Fruit fly (Drosophila melanogaster) whole organism, embryonic: ENCODE results near the gene Nf1.

Source experiments
- Atf-2 ChIP-seq: fragments of 200-800 bp; sonication (Bioruptor generic); optimal IDR thresholded peaks from 2 replicates; lab custom pipeline; 2016; ENCODE audit warnings: missing biosample characterization, missing genetic modification characterization
- CG10979 ChIP-seq: fragments of 200-800 bp; sonication (Bioruptor generic); optimal IDR thresholded peaks from 2 replicates; lab custom pipeline; 2018; ENCODE audit warnings: missing biosample characterization, mild to moderate bottlenecking, missing genetic modification characterization, moderate library complexity
- CG11504 ChIP-seq: fragments of 200-800 bp; sonication (Bioruptor generic); optimal IDR thresholded peaks from 3 replicates; lab custom pipeline; 2019; ENCODE audit warnings: missing biosample characterization, mild to moderate bottlenecking, missing genetic modification characterization, moderate library complexity
- CG12071 ChIP-seq: fragments of 200-800 bp; sonication (Bioruptor generic); optimal IDR thresholded peaks from 3 replicates; lab custom pipeline; 2018; ENCODE audit warnings: missing biosample characterization, mild to moderate bottlenecking, missing genetic modification characterization
- CG12769 ChIP-seq: fragments of 200-800 bp; sonication (Bioruptor generic); optimal IDR thresholded peaks from 2 replicates; lab custom pipeline; 2019; ENCODE audit warnings: missing biosample characterization, mild to moderate bottlenecking, missing genetic modification characterization, moderate library complexity
- CG14710 ChIP-seq: fragments of 200-800 bp; sonication (Bioruptor generic); optimal IDR thresholded peaks from 3 replicates; lab custom pipeline; 2019; ENCODE audit warnings: missing biosample characterization, mild to moderate bottlenecking, missing genetic modification characterization, moderate library complexity
- CG17186 ChIP-seq: fragments of 200-800 bp; sonication (Bioruptor generic); optimal IDR thresholded peaks from 3 replicates; lab custom pipeline; 2017; ENCODE audit warnings: missing biosample characterization, missing genetic modification reagents, missing genetic modification characterization
- CG2678 ChIP-seq: fragments of 200-800 bp; sonication (Bioruptor generic); optimal IDR thresholded peaks from 3 replicates; lab custom pipeline; 2019; ENCODE audit warnings: missing biosample characterization, mild to moderate bottlenecking, missing genetic modification characterization, moderate library complexity
- CG32772 ChIP-seq: fragments of 200-800 bp; sonication (Bioruptor generic); IDR thresholded peaks from 2 replicates; pipeline ENCODE4 v1.3.6; 2022; ENCODE audit warnings: missing biosample characterization, missing genetic modification characterization
- CG43689 ChIP-seq: fragments of 200-800 bp; sonication (Bioruptor generic); IDR thresholded peaks from 2 replicates; pipeline ENCODE4 v1.3.6; 2022; ENCODE audit warnings: missing biosample characterization, missing genetic modification characterization
- CG4854 ChIP-seq: fragments of 200-800 bp; sonication (Bioruptor generic); optimal IDR thresholded peaks from 2 replicates; lab custom pipeline; 2016; ENCODE audit warnings: missing biosample characterization, missing genetic modification characterization, inconsistent platforms
- CG6175 ChIP-seq: fragments of 200-800 bp; sonication (Bioruptor generic); IDR thresholded peaks from 3 replicates; pipeline ENCODE4 v1.3.6; 2022; ENCODE audit warnings: missing biosample characterization, missing genetic modification characterization
- CG6272 ChIP-seq: fragments of 200-800 bp; sonication (Bioruptor generic); IDR thresholded peaks from 2 replicates; pipeline ENCODE4 v1.3.6; 2022; ENCODE audit warnings: missing biosample characterization, missing genetic modification characterization
- CG7556 ChIP-seq: fragments of 200-800 bp; sonication (Bioruptor generic); optimal IDR thresholded peaks from 2 replicates; lab custom pipeline; 2017; ENCODE audit warnings: missing biosample characterization, mild to moderate bottlenecking, missing genetic modification characterization
- CG7786 ChIP-seq: fragments of 200-800 bp; sonication (Bioruptor generic); optimal IDR thresholded peaks from 2 replicates; lab custom pipeline; 2016; ENCODE audit warnings: missing biosample characterization, missing genetic modification characterization
- CG7839 ChIP-seq: fragments of 200-800 bp; sonication (Bioruptor generic); optimal IDR thresholded peaks from 3 replicates; lab custom pipeline; 2018; ENCODE audit warnings: missing biosample characterization, mild to moderate bottlenecking, missing genetic modification characterization, moderate library complexity
- CG9932 ChIP-seq: fragments of 200-800 bp; sonication (Bioruptor generic); IDR thresholded peaks from 2 replicates; pipeline ENCODE4 v1.3.6; 2022; ENCODE audit warnings: missing biosample characterization, missing genetic modification characterization
- CTCF ChIP-seq: fragments of 200-800 bp; sonication (Bioruptor generic); optimal IDR thresholded peaks from 2 replicates; lab custom pipeline; 2017; ENCODE audit warnings: missing biosample characterization, mild to moderate bottlenecking, missing genetic modification characterization, moderate library complexity
- CrebB ChIP-seq: fragments of 200-800 bp; sonication (Bioruptor generic); optimal IDR thresholded peaks from 3 replicates; lab custom pipeline; 2018; ENCODE audit warnings: missing biosample characterization, mild to moderate bottlenecking, missing genetic modification characterization
- D19A ChIP-seq: fragments of 200-800 bp; optimal IDR thresholded peaks from 3 replicates; lab custom pipeline; 2019; ENCODE audit warnings: missing biosample characterization, mild to moderate bottlenecking, missing genetic modification characterization, moderate library complexity
- Dbx ChIP-seq: fragments of 200-800 bp; sonication (Bioruptor generic); IDR thresholded peaks from 3 replicates; pipeline ENCODE4 v1.3.6; 2022; ENCODE audit warnings: missing biosample characterization, missing genetic modification characterization
- Dll ChIP-seq: fragments of 200-800 bp; sonication (Bioruptor generic); IDR thresholded peaks from 4 replicates; pipeline ENCODE4 v1.3.6; 2022; ENCODE audit warnings: missing biosample characterization, missing genetic modification characterization; ENCODE audit not compliant: partially characterized antibody
- Ets65A ChIP-seq: fragments of 200-800 bp; sonication (Bioruptor generic); peaks from one replicate; lab custom pipeline; 2016; ENCODE audit warnings: missing biosample characterization, missing genetic modification characterization
- Hand ChIP-seq: fragments of 200-800 bp; sonication (Bioruptor generic); optimal IDR thresholded peaks from 2 replicates; lab custom pipeline; 2017; ENCODE audit warnings: mild to moderate bottlenecking, missing biosample characterization, missing genetic modification reagents, missing genetic modification characterization
- Hey ChIP-seq: fragments of 200-800 bp; sonication (Bioruptor generic); optimal IDR thresholded peaks from 3 replicates; lab custom pipeline; 2018; ENCODE audit warnings: missing biosample characterization, mild to moderate bottlenecking, missing genetic modification characterization
- HmgZ ChIP-seq: fragments of 200-800 bp; sonication (Bioruptor generic); optimal IDR thresholded peaks from 2 replicates; lab custom pipeline; 2018; ENCODE audit warnings: missing biosample characterization, mild to moderate bottlenecking, missing genetic modification characterization
- Hmx ChIP-seq: fragments of 200-800 bp; sonication (Bioruptor generic); optimal IDR thresholded peaks from 2 replicates; lab custom pipeline; 2016; ENCODE audit warnings: missing biosample characterization, missing genetic modification characterization
- Hr3 ChIP-seq: fragments of 200-800 bp; sonication (Bioruptor generic); optimal IDR thresholded peaks from 3 replicates; lab custom pipeline; 2016; ENCODE audit warnings: missing biosample characterization, missing genetic modification characterization
- Kr ChIP-seq: fragments of 200-800 bp; sonication (Bioruptor generic); optimal IDR thresholded peaks from 2 replicates; lab custom pipeline; 2017; ENCODE audit warnings: missing biosample characterization, mild to moderate bottlenecking, missing genetic modification characterization
- Lim3 ChIP-seq: fragments of 200-800 bp; sonication (Bioruptor generic); IDR thresholded peaks from 2 replicates; pipeline ENCODE4 v1.3.6; 2022; ENCODE audit warnings: missing biosample characterization, missing genetic modification characterization
- MBD-R2 ChIP-seq: fragments of 200-800 bp; sonication (Bioruptor generic); IDR thresholded peaks from 2 replicates; pipeline ENCODE4 v1.3.6; 2022; ENCODE audit warnings: missing biosample characterization, missing genetic modification characterization
- Mrtf ChIP-seq: fragments of 200-800 bp; sonication (Bioruptor generic); IDR thresholded peaks from 3 replicates; pipeline ENCODE4 v1.3.6; 2022; ENCODE audit warnings: missing biosample characterization, missing genetic modification characterization
- NC2β ChIP-seq: fragments of 200-800 bp; sonication (Bioruptor generic); optimal IDR thresholded peaks from 2 replicates; lab custom pipeline; 2016; ENCODE audit warnings: missing biosample characterization, missing genetic modification characterization
- Optix ChIP-seq: fragments of 200-800 bp; sonication (Bioruptor generic); IDR thresholded peaks from 3 replicates; pipeline ENCODE4 v1.3.6; 2022; ENCODE audit warnings: missing biosample characterization, missing genetic modification characterization
- Sin3A ChIP-seq: fragments of >200 bp; optimal IDR thresholded peaks from 2 replicates; lab custom pipeline; 2018
- Tbp ChIP-seq: fragments of >200 bp; optimal IDR thresholded peaks from 2 replicates; lab custom pipeline; 2018; ENCODE audit warnings: missing biosample characterization, missing genetic modification characterization
- bbx ChIP-seq: fragments of 200-800 bp; sonication (Bioruptor generic); IDR thresholded peaks from 2 replicates; pipeline ENCODE4 v1.3.6; 2022; ENCODE audit warnings: missing biosample characterization, missing genetic modification characterization; ENCODE audit not compliant: partially characterized antibody
- cas ChIP-seq: fragments of 200-800 bp; sonication (Bioruptor generic); IDR thresholded peaks from 2 replicates; pipeline ENCODE4 v1.3.6; 2022; ENCODE audit warnings: missing biosample characterization, missing genetic modification characterization
- ewg ChIP-seq: fragments of 200-800 bp; sonication (Bioruptor generic); optimal IDR thresholded peaks from 3 replicates; lab custom pipeline; 2017; ENCODE audit warnings: mild to moderate bottlenecking, missing biosample characterization, missing genetic modification reagents, missing genetic modification characterization
- gce ChIP-seq: fragments of 200-800 bp; sonication (Bioruptor generic); IDR thresholded peaks from 3 replicates; pipeline ENCODE4 v1.3.6; 2022; ENCODE audit warnings: missing biosample characterization, missing genetic modification characterization
- lab ChIP-seq: fragments of 200-800 bp; sonication (Bioruptor generic); optimal IDR thresholded peaks from 3 replicates; lab custom pipeline; 2017; ENCODE audit warnings: missing biosample characterization, missing genetic modification characterization, mild to moderate bottlenecking, moderate library complexity, missing genetic modification reagents
- luna ChIP-seq: fragments of 200-800 bp; sonication (Bioruptor generic); optimal IDR thresholded peaks from 2 replicates; lab custom pipeline; 2016; ENCODE audit warnings: missing biosample characterization, missing genetic modification characterization
- nerfin-1 ChIP-seq: fragments of 200-800 bp; sonication (Bioruptor generic); optimal IDR thresholded peaks from 3 replicates; lab custom pipeline; 2019; ENCODE audit warnings: missing biosample characterization, mild to moderate bottlenecking, missing genetic modification characterization, moderate library complexity
- org-1 ChIP-seq: fragments of 200-800 bp; sonication (Bioruptor generic); optimal IDR thresholded peaks from 2 replicates; lab custom pipeline; 2017; ENCODE audit warnings: missing biosample characterization, missing genetic modification characterization
- pum ChIP-seq: fragments of 200-800 bp; sonication (Bioruptor generic); optimal IDR thresholded peaks from 2 replicates; lab custom pipeline; 2016; ENCODE audit warnings: missing biosample characterization, missing genetic modification characterization
- repo ChIP-seq: fragments of 200-800 bp; sonication (Bioruptor generic); optimal IDR thresholded peaks from 2 replicates; lab custom pipeline; 2016; ENCODE audit warnings: missing biosample characterization, missing genetic modification characterization
- sens-2 ChIP-seq: fragments of 200-800 bp; sonication (Bioruptor generic); IDR thresholded peaks from 2 replicates; pipeline ENCODE4 v1.3.6; 2022; ENCODE audit warnings: missing biosample characterization, missing genetic modification characterization
- ttk ChIP-seq: fragments of 200-800 bp; sonication (Bioruptor generic); IDR thresholded peaks from 2 replicates; pipeline ENCODE4 v2.1.2; 2022; ENCODE audit warnings: missing biosample characterization, missing genetic modification characterization
- tup ChIP-seq: fragments of 200-800 bp; sonication (Bioruptor generic); optimal IDR thresholded peaks from 2 replicates; lab custom pipeline; 2016; ENCODE audit warnings: missing biosample characterization, mild to moderate bottlenecking, missing genetic modification characterization, moderate library complexity
- unc-4 ChIP-seq: fragments of 200-800 bp; sonication (Bioruptor generic); IDR thresholded peaks from 2 replicates; pipeline ENCODE4 v1.3.6; 2022; ENCODE audit warnings: missing biosample characterization, missing genetic modification characterization; ENCODE audit not compliant: partially characterized antibody
- yki ChIP-seq: fragments of >200 bp; optimal IDR thresholded peaks from 3 replicates; lab custom pipeline; 2018

Gene Nf1

dm6 chr3R:26017771-26018731, 35.2 kb downstream of the Nf1 start (continued):
- TF ChIP-seq D19A (peak; percentile 88), CG7839 (tag; lab: Kevin White, UChicago) (peak; percentile 88), Hey (tag; lab: Kevin White, UChicago) (no peak), gce (0 out of 3 replicates have a peak, but pooled peaks have one; percentile 44), luna (no peak), CG10979 (peak; percentile 97), CG43689 (no peak), Atf-2 (GFP tag; lab: Kevin White, UChicago) (no peak), cas (GFP tag; lab: Robert Waterston, UW) (no peak), CG6272 (GFP tag; lab: Robert Waterston, UW) (no peak), CG12071 (GFP tag; lab: Kevin White, UChicago) (no peak), CG7556 (peak; percentile 94), CrebB (tag; lab: Kevin White, UChicago) (peak; percentile 48), org-1 (GFP tag; lab: Kevin White, UChicago) (peak; percentile 77), Tbp (no peak), Optix (GFP tag; lab: Robert Waterston, UW) (no peak), Ets65A (GFP tag; lab: Kevin White, UChicago) (peak; percentile 65), Sin3A (lab: Kevin White, UChicago) (no peak), nerfin-1 (tag; lab: Kevin White, UChicago) (peak; percentile 86), lab (GFP tag; lab: Kevin White, UChicago) (peak; percentile 25), CG2678 (tag; lab: Kevin White, UChicago) (peak; percentile 87), MBD-R2 (GFP tag; lab: Robert Waterston, UW) (no peak), CG7786 (no peak), Dbx (GFP tag; lab: Robert Waterston, UW) (no peak), CG9932 (GFP tag; lab: Robert Waterston, UW) (no peak), Hmx (GFP tag; lab: Kevin White, UChicago) (no peak), CTCF (GFP tag; lab: Kevin White, UChicago) (no peak), CG32772 (peak; percentile 61), pum (GFP tag; lab: Kevin White, UChicago) (no peak), ewg (peak; percentile 36), HmgZ (no peak), tup (GFP tag; lab: Kevin White, UChicago) (no peak), CG14710 (tag; lab: Kevin White, UChicago) (peak; percentile 96), CG4854 (GFP tag; lab: Kevin White, UChicago) (no peak), unc-4 (GFP tag; lab: Robert Waterston, UW) (no peak), Dll (GFP tag; lab: Robert Waterston, UW) (no peak), CG6175 (GFP tag; lab: Robert Waterston, UW) (no peak), repo (no peak), Mrtf (GFP tag; lab: Robert Waterston, UW) (0 out of 3 replicates have a peak, but pooled peaks have one; percentile 3), Hr3 (GFP tag; lab: Kevin White, UChicago) (peak; percentile 72), CG17186 (GFP tag; lab: Kevin White, UChicago) (peak; percentile 17), sens-2 (GFP tag; lab: Robert Waterston, UW) (0 out of 2 replicates have a peak, but pooled peaks have one; percentile 40), yki (lab: Kevin White, UChicago) (no peak), Lim3 (GFP tag; lab: Robert Waterston, UW) (no peak), Hand (GFP tag; lab: Kevin White, UChicago) (no peak), ttk (peak; percentile 73), CG12769 (tag; lab: Kevin White, UChicago) (no peak), CG11504 (tag; lab: Kevin White, UChicago) (peak; percentile 80), Kr (GFP tag; lab: Kevin White, UChicago) (peak; percentile 95), bbx (GFP tag; lab: Robert Waterston, UW) (no peak), NC2β (GFP tag; lab: Kevin White, UChicago) (no peak)
